Worm (Caenorhabditis elegans) whole organism, late embryonic: ENCODE results near the gene F13A7.11.

Experiments used
- F13H6.1 ChIP-seq: sonication (generic microtip); optimal IDR thresholded peaks from 2 replicates; lab custom pipeline; 2016; ENCODE audit warnings: missing genetic modification characterization, missing compliant biosample characterization
- K02D7.2 ChIP-seq: sonication (generic microtip); optimal IDR thresholded peaks from 2 replicates; lab custom pipeline; 2017; ENCODE audit warnings: mild to moderate bottlenecking, missing genetic modification characterization, missing compliant biosample characterization
- K09A11.1 ChIP-seq: sonication (generic microtip); optimal IDR thresholded peaks from 2 replicates; lab custom pipeline; 2017; ENCODE audit warnings: antibody characterized with exemption, mild to moderate bottlenecking, missing genetic modification characterization, missing compliant biosample characterization; ENCODE audit not compliant: insufficient read depth
- ceh-14 ChIP-seq: sonication (generic microtip); optimal IDR thresholded peaks from 2 replicates; lab custom pipeline; 2016; ENCODE audit warnings: missing genotype, missing genetic modification characterization, missing compliant biosample characterization
- ceh-18 ChIP-seq: sonication (generic microtip); optimal IDR thresholded peaks from 2 replicates; lab custom pipeline; 2016; ENCODE audit warnings: missing genetic modification characterization, missing compliant biosample characterization
- ceh-2 ChIP-seq: sonication (generic microtip); optimal IDR thresholded peaks from 2 replicates; lab custom pipeline; 2016; ENCODE audit warnings: missing genotype, missing genetic modification characterization, missing compliant biosample characterization
- ceh-22 ChIP-seq: sonication (generic microtip); optimal IDR thresholded peaks from 2 replicates; lab custom pipeline; 2017; ENCODE audit warnings: missing biosample characterization, missing genetic modification characterization
- ceh-24 ChIP-seq: sonication (generic microtip); optimal IDR thresholded peaks from 2 replicates; lab custom pipeline; 2016; ENCODE audit warnings: mild to moderate bottlenecking, missing genetic modification characterization, missing compliant biosample characterization
- ceh-30 ChIP-seq: fragments of 150-350 bp; optimal IDR thresholded peaks from 2 replicates; lab custom pipeline; 2014; ENCODE audit warnings: missing biosample characterization, missing genetic modification characterization
- ceh-45 ChIP-seq: fragments of 200-800 bp; sonication (Bioruptor generic); IDR thresholded peaks from 2 replicates; pipeline ENCODE4 v1.3.6; 2022; ENCODE audit warnings: missing genetic modification reagents, missing genetic modification characterization, missing compliant biosample characterization
- ceh-6 ChIP-seq: fragments of 200-800 bp; sonication (Bioruptor generic); optimal IDR thresholded peaks from 2 replicates; lab custom pipeline; 2018; ENCODE audit warnings: mild to moderate bottlenecking, missing genetic modification characterization, missing compliant biosample characterization
- che-1 ChIP-seq: sonication (generic microtip); optimal IDR thresholded peaks from 2 replicates; lab custom pipeline; 2016; ENCODE audit warnings: mild to moderate bottlenecking, missing genetic modification characterization, missing compliant biosample characterization
- dmd-4 ChIP-seq: sonication (generic microtip); optimal IDR thresholded peaks from 2 replicates; lab custom pipeline; 2016; ENCODE audit warnings: borderline replicate concordance, missing genetic modification characterization, missing compliant biosample characterization
- dve-1 ChIP-seq: sonication (generic microtip); optimal IDR thresholded peaks from 2 replicates; lab custom pipeline; 2017; ENCODE audit warnings: antibody characterized with exemption, mild to moderate bottlenecking, missing genetic modification characterization, missing compliant biosample characterization
- eyg-1 ChIP-seq: sonication (generic microtip); optimal IDR thresholded peaks from 2 replicates; lab custom pipeline; 2016; ENCODE audit warnings: missing genotype, missing genetic modification characterization, missing compliant biosample characterization
- fax-1 ChIP-seq: sonication (generic microtip); optimal IDR thresholded peaks from 2 replicates; lab custom pipeline; 2016; ENCODE audit warnings: missing genotype, missing genetic modification characterization, missing compliant biosample characterization
- fkh-10 ChIP-seq: fragments of 150-350 bp; optimal IDR thresholded peaks from 2 replicates; lab custom pipeline; 2014; ENCODE audit warnings: missing biosample characterization, missing genetic modification reagents, missing genetic modification characterization
- fkh-6 ChIP-seq: sonication (generic microtip); optimal IDR thresholded peaks from 2 replicates; lab custom pipeline; 2016; ENCODE audit warnings: missing genetic modification characterization, missing compliant biosample characterization
- hlh-13 ChIP-seq: fragments of 200-800 bp; sonication (Bioruptor generic); optimal IDR thresholded peaks from 2 replicates; lab custom pipeline; 2018; ENCODE audit warnings: mild to moderate bottlenecking, missing genetic modification characterization, missing compliant biosample characterization
- hlh-8 ChIP-seq: sonication (generic microtip); optimal IDR thresholded peaks from 2 replicates; lab custom pipeline; 2016; ENCODE audit warnings: missing genotype, missing genetic modification characterization, missing compliant biosample characterization
- lim-6 ChIP-seq: sonication (generic microtip); optimal IDR thresholded peaks from 2 replicates; lab custom pipeline; 2016; ENCODE audit warnings: missing genetic modification characterization, missing compliant biosample characterization
- lin-11 ChIP-seq: fragments of 200-800 bp; sonication (Bioruptor generic); optimal IDR thresholded peaks from 2 replicates; lab custom pipeline; 2018; ENCODE audit warnings: mild to moderate bottlenecking, missing genetic modification characterization, missing compliant biosample characterization
- madf-2 ChIP-seq: sonication (generic microtip); optimal IDR thresholded peaks from 2 replicates; lab custom pipeline; 2017; ENCODE audit warnings: missing genetic modification characterization, missing compliant biosample characterization
- nfya-1 ChIP-seq: sonication (generic microtip); optimal IDR thresholded peaks from 2 replicates; lab custom pipeline; 2017; ENCODE audit warnings: missing genetic modification characterization, mild to moderate bottlenecking, missing compliant biosample characterization, antibody characterized with exemption, moderate library complexity
- nhr-11 ChIP-seq: fragments of 150-350 bp; optimal IDR thresholded peaks from 2 replicates; lab custom pipeline; 2014; ENCODE audit warnings: missing biosample characterization, missing genetic modification characterization
- pag-3 ChIP-seq: sonication (generic microtip); optimal IDR thresholded peaks from 2 replicates; lab custom pipeline; 2016; ENCODE audit warnings: missing compliant biosample characterization, missing genetic modification characterization, borderline replicate concordance
- pat-9 ChIP-seq: fragments of 200-800 bp; sonication (Bioruptor generic); optimal IDR thresholded peaks from 2 replicates; lab custom pipeline; 2018; ENCODE audit warnings: mild to moderate bottlenecking, missing genetic modification characterization, moderate library complexity, missing compliant biosample characterization
- pha-4 ChIP-seq: fragments of 150-350 bp; optimal IDR thresholded peaks from 2 replicates; lab custom pipeline; 2018; ENCODE audit warnings: missing biosample characterization, missing genetic modification reagents, missing genetic modification characterization
- pqm-1 ChIP-seq: sonication (generic microtip); optimal IDR thresholded peaks from 2 replicates; lab custom pipeline; 2016; ENCODE audit warnings: missing genetic modification characterization, missing compliant biosample characterization
- pros-1 ChIP-seq: fragments of 150-350 bp; optimal IDR thresholded peaks from 2 replicates; lab custom pipeline; 2014; ENCODE audit warnings: missing biosample characterization, missing genetic modification reagents, missing genetic modification characterization
- rnt-1 ChIP-seq: sonication (generic microtip); optimal IDR thresholded peaks from 2 replicates; lab custom pipeline; 2016; ENCODE audit warnings: missing genetic modification characterization, missing compliant biosample characterization
- sdc-2 ChIP-seq: sonication (generic microtip); optimal IDR thresholded peaks from 2 replicates; lab custom pipeline; 2016; ENCODE audit warnings: missing genotype, missing genetic modification characterization, missing compliant biosample characterization
- sox-4 ChIP-seq: sonication (generic microtip); optimal IDR thresholded peaks from 2 replicates; lab custom pipeline; 2017; ENCODE audit warnings: mild to moderate bottlenecking, missing genetic modification characterization, inconsistent platforms, missing compliant biosample characterization
- syd-9 ChIP-seq: sonication (generic microtip); optimal IDR thresholded peaks from 2 replicates; lab custom pipeline; 2016; ENCODE audit warnings: mild to moderate bottlenecking, missing genetic modification characterization, moderate library complexity, missing compliant biosample characterization
- tbx-7 ChIP-seq: sonication (generic microtip); optimal IDR thresholded peaks from 2 replicates; lab custom pipeline; 2016; ENCODE audit warnings: missing genotype, missing genetic modification characterization, missing compliant biosample characterization
- ttx-3 ChIP-seq: sonication (generic microtip); optimal IDR thresholded peaks from 2 replicates; lab custom pipeline; 2016; ENCODE audit warnings: missing genetic modification reagents, missing genetic modification characterization, missing compliant biosample characterization
- unc-42 ChIP-seq: sonication (generic microtip); optimal IDR thresholded peaks from 2 replicates; lab custom pipeline; 2016; ENCODE audit warnings: missing genotype, missing genetic modification characterization, missing compliant biosample characterization
- unc-55 ChIP-seq: sonication (generic microtip); optimal IDR thresholded peaks from 2 replicates; lab custom pipeline; 2017; ENCODE audit warnings: missing biosample characterization, missing genetic modification reagents, missing genetic modification characterization
- ztf-16 ChIP-seq: sonication (generic microtip); optimal IDR thresholded peaks from 2 replicates; lab custom pipeline; 2017; ENCODE audit warnings: missing genetic modification characterization, missing compliant biosample characterization

The F13A7.11 gene

ce11 chrV:16370039-16370438 lies 25.1 kb downstream of the F13A7.11 start (continued):
- TF ChIP-seq lim-6 (tag; lab: Kevin White, UChicago) (no peak), tbx-7 (tag; lab: Kevin White, UChicago) (no peak), hlh-13 (GFP tag; lab: Kevin White, UChicago) (peak; percentile 11), pha-4 (tag; lab: Kevin White, UChicago) (no peak), K02D7.2 (tag; lab: Kevin White, UChicago) (peak; percentile 35), unc-42 (peak; percentile 41), ztf-16 (peak; percentile 61), pros-1 (tag; lab: Kevin White, UChicago) (peak; percentile 72), lin-11 (tag; lab: Kevin White, UChicago) (peak; percentile 45), dve-1 (peak; percentile 48), ttx-3 (tag; lab: Kevin White, UChicago) (peak; percentile 44), eyg-1 (tag; lab: Kevin White, UChicago) (peak; percentile 59), ceh-22 (tag; lab: Kevin White, UChicago) (no peak), dmd-4 (tag; lab: Kevin White, UChicago) (no peak), pqm-1 (tag; lab: Kevin White, UChicago) (peak; percentile 45), ceh-2 (tag; lab: Kevin White, UChicago) (peak; percentile 26), fax-1 (tag; lab: Kevin White, UChicago) (peak; percentile 60), rnt-1 (tag; lab: Kevin White, UChicago) (peak; percentile 61), F13H6.1 (tag; lab: Kevin White, UChicago) (peak; percentile 27), ceh-14 (tag; lab: Kevin White, UChicago) (peak; percentile 29), unc-55 (no peak), sox-4 (tag; lab: Kevin White, UChicago) (peak; percentile 47), nhr-11 (tag; lab: Kevin White, UChicago) (no peak), ceh-24 (tag; lab: Kevin White, UChicago) (no peak), ceh-18 (tag; lab: Kevin White, UChicago) (peak; percentile 71), syd-9 (tag; lab: Kevin White, UChicago) (peak; percentile 48), pat-9 (tag; lab: Kevin White, UChicago) (peak; percentile 65), ceh-6 (peak; percentile 71), che-1 (tag; lab: Kevin White, UChicago) (peak; percentile 64), fkh-10 (no peak), ceh-30 (tag; lab: Kevin White, UChicago) (no peak), hlh-8 (peak; percentile 44), pag-3 (tag; lab: Kevin White, UChicago) (peak; percentile 21), K09A11.1 (tag; lab: Kevin White, UChicago) (no peak), sdc-2 (tag; lab: Kevin White, UChicago) (peak; percentile 58)

ce11 chrV:16368143-16368542 lies 27.0 kb downstream of the F13A7.11 start:
- TF ChIP-seq nfya-1 = no peak
- TF ChIP-seq hlh-13 (GFP tag; lab: Kevin White, UChicago) = no peak
- no peak for TF ChIP-seq F13H6.1 (tag; lab: Kevin White, UChicago)
- no peak for TF ChIP-seq pag-3 (tag; lab: Kevin White, UChicago)
- TF ChIP-seq ceh-2 (tag; lab: Kevin White, UChicago) = no peak
- no peak for TF ChIP-seq ceh-24 (tag; lab: Kevin White, UChicago)
- no peak for TF ChIP-seq fkh-6 (tag; lab: Kevin White, UChicago)
- no peak for TF ChIP-seq lim-6 (tag; lab: Kevin White, UChicago)
- no peak for TF ChIP-seq madf-2 (tag; lab: Kevin White, UChicago)
- no peak for TF ChIP-seq pat-9 (tag; lab: Kevin White, UChicago)
- TF ChIP-seq syd-9 (tag; lab: Kevin White, UChicago) = no peak
- TF ChIP-seq hlh-8 = no peak
- no peak for TF ChIP-seq pha-4 (tag; lab: Kevin White, UChicago)
- no peak for TF ChIP-seq ceh-45
- no peak for TF ChIP-seq fax-1 (tag; lab: Kevin White, UChicago)
